Worm (Caenorhabditis elegans) whole organism, mixed stage, embryonic: ENCODE data around the gene srt-11.

Source experiments
- M03D4.4 ChIP-seq: sonication (generic microtip); optimal IDR thresholded peaks from 2 replicates; lab custom pipeline; 2017; ENCODE audit warnings: mild to moderate bottlenecking, missing genetic modification characterization, missing compliant biosample characterization
- mep-1 ChIP-seq: fragments of 150-350 bp; optimal IDR thresholded peaks from 2 replicates; lab custom pipeline; 2017; ENCODE audit warnings: missing biosample characterization, missing genetic modification reagents, missing genetic modification characterization, inconsistent platforms
- nhr-237 ChIP-seq: fragments of 150-350 bp; optimal IDR thresholded peaks from 2 replicates; lab custom pipeline; 2014; ENCODE audit warnings: missing biosample characterization, missing genetic modification characterization
- unc-39 ChIP-seq: fragments of 150-350 bp; optimal IDR thresholded peaks from 2 replicates; lab custom pipeline; 2014; ENCODE audit warnings: missing biosample characterization, missing genetic modification characterization
- unc-62 ChIP-seq: fragments of 150-350 bp; optimal IDR thresholded peaks from 2 replicates; lab custom pipeline; 2014; ENCODE audit warnings: missing biosample characterization, missing genetic modification reagents, missing genetic modification characterization
- ztf-11 ChIP-seq: fragments of 150-350 bp; optimal IDR thresholded peaks from 2 replicates; lab custom pipeline; 2014; ENCODE audit warnings: missing biosample characterization, missing genetic modification characterization

DNA sequence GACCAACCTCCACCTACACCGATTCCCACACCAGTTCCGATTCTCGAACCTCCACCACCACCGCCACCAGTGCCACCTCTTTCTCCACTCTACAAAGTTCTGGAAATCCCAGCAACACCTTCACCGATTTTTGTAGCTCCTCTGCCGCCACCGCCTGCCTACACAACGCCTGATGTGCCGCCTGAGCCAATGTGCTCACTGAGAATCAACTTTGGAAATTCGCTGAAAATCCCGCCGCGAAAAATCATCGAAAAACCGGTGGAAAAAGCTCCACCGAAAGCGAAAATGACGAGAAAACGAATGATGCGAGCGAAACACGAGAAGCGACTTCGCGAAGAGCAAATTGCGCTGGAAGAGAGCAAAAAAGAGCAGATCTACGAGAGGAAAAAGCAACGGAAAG is 25.9 kb upstream of the srt-11 start:
- TF ChIP-seq mep-1 (tag; lab: Kevin White, UChicago) (no peak), unc-62 (no peak), nhr-237 (tag; lab: Kevin White, UChicago) (no peak), ztf-11 (tag; lab: Kevin White, UChicago) (no peak), unc-39 (no peak), M03D4.4 (no peak)
